Fruit fly (Drosophila melanogaster) whole organism, pupa: Measurements from ENCODE around the gene RpL28.
A peak's percentile ranks its signal among the peaks of the same experiment; 100 is the strongest.

ENCODE experiments used
- CG10348 ChIP-seq: fragments of 200-800 bp; sonication (Bioruptor generic); IDR thresholded peaks from 2 replicates; pipeline ENCODE4 v1.3.6; 2022; ENCODE audit warnings: missing biosample characterization, missing genetic modification characterization
- CG12605 ChIP-seq: fragments of 200-800 bp; sonication (Bioruptor generic); IDR thresholded peaks from 2 replicates; pipeline ENCODE4 v1.3.6; 2022; ENCODE audit warnings: missing biosample characterization, missing genetic modification characterization
- CG17806 ChIP-seq: fragments of 200-800 bp; sonication (Bioruptor generic); optimal IDR thresholded peaks from 2 replicates; lab custom pipeline; 2018; ENCODE audit warnings: missing biosample characterization, mild to moderate bottlenecking, missing genetic modification characterization, moderate library complexity
- CG32121 ChIP-seq: fragments of 200-800 bp; sonication (Bioruptor generic); IDR thresholded peaks from 2 replicates; pipeline ENCODE4 v1.3.6; 2022; ENCODE audit warnings: missing biosample characterization, missing genetic modification characterization
- CG34367 ChIP-seq: fragments of 200-800 bp; sonication (Bioruptor generic); optimal IDR thresholded peaks from 2 replicates; lab custom pipeline; 2018; ENCODE audit warnings: missing biosample characterization, mild to moderate bottlenecking, missing genetic modification characterization
- EcR ChIP-seq: fragments of 200-800 bp; sonication (Bioruptor generic); optimal IDR thresholded peaks from 3 replicates; lab custom pipeline; 2019; ENCODE audit warnings: missing biosample characterization, missing genetic modification characterization, mild to moderate bottlenecking, moderate library complexity, missing genetic modification reagents
- Ets98B ChIP-seq: fragments of 200-800 bp; sonication (Bioruptor generic); IDR thresholded peaks from 2 replicates; pipeline ENCODE4 v1.3.6; 2022; ENCODE audit warnings: missing biosample characterization, missing genetic modification characterization
- Snoo ChIP-seq: fragments of 200-800 bp; sonication (Bioruptor generic); optimal IDR thresholded peaks from 3 replicates; lab custom pipeline; 2017; ENCODE audit warnings: missing biosample characterization, mild to moderate bottlenecking, missing genetic modification characterization, inconsistent platforms
- gl ChIP-seq: fragments of 200-800 bp; sonication (Bioruptor generic); optimal IDR thresholded peaks from 2 replicates; lab custom pipeline; 2018; ENCODE audit warnings: missing biosample characterization, mild to moderate bottlenecking, missing genetic modification characterization

- TF ChIP-seq Snoo (tag; lab: Kevin White, UChicago) (no peak), CG10348 (GFP tag; lab: Robert Waterston, UW) (no peak), gl (no peak), Ets98B (GFP tag; lab: Robert Waterston, UW) (no peak), CG12605 (GFP tag; lab: Robert Waterston, UW) (0 out of 2 replicates have a peak, but pooled peaks have one; percentile 20), EcR (GFP tag; lab: Kevin White, UChicago) (no peak), CG17806 (tag; lab: Kevin White, UChicago) (no peak), CG34367 (tag; lab: Kevin White, UChicago) (no peak), CG32121 (GFP tag; lab: Robert Waterston, UW) (0 out of 2 replicates have a peak, but pooled peaks have one; percentile 10)
Measured at dm6 chr3L:3251659-3252490, 29.1 kb upstream of the RpL28 start.
